Worm (Caenorhabditis elegans) whole organism, late embryonic: ENCODE data around the gene idpp-8.

ENCODE experiments used
- C38D4.7 ChIP-seq: fragments of 200-800 bp; sonication (Bioruptor generic); optimal IDR thresholded peaks from 2 replicates; lab custom pipeline; 2018; ENCODE audit warnings: mild to moderate bottlenecking, missing genetic modification characterization, moderate library complexity, missing compliant biosample characterization
- K02D7.2 ChIP-seq: sonication (generic microtip); optimal IDR thresholded peaks from 2 replicates; lab custom pipeline; 2017; ENCODE audit warnings: mild to moderate bottlenecking, missing genetic modification characterization, missing compliant biosample characterization
- K09A11.1 ChIP-seq: sonication (generic microtip); optimal IDR thresholded peaks from 2 replicates; lab custom pipeline; 2017; ENCODE audit warnings: antibody characterized with exemption, mild to moderate bottlenecking, missing genetic modification characterization, missing compliant biosample characterization; ENCODE audit not compliant: insufficient read depth
- T23F11.4 ChIP-seq: fragments of 200-800 bp; sonication (Bioruptor generic); optimal IDR thresholded peaks from 2 replicates; lab custom pipeline; 2018; ENCODE audit warnings: mild to moderate bottlenecking, missing genetic modification characterization, missing compliant biosample characterization
- Y22D7AL.16 ChIP-seq: sonication (generic microtip); optimal IDR thresholded peaks from 2 replicates; lab custom pipeline; 2016; ENCODE audit warnings: missing genetic modification characterization, missing compliant biosample characterization
- ceh-14 ChIP-seq: sonication (generic microtip); optimal IDR thresholded peaks from 2 replicates; lab custom pipeline; 2016; ENCODE audit warnings: missing genotype, missing genetic modification characterization, missing compliant biosample characterization
- ceh-18 ChIP-seq: sonication (generic microtip); optimal IDR thresholded peaks from 2 replicates; lab custom pipeline; 2016; ENCODE audit warnings: missing genetic modification characterization, missing compliant biosample characterization
- ceh-19 ChIP-seq: fragments of 200-800 bp; sonication (Bioruptor generic); optimal IDR thresholded peaks from 2 replicates; lab custom pipeline; 2018; ENCODE audit warnings: mild to moderate bottlenecking, missing genetic modification characterization, missing compliant biosample characterization
- ceh-2 ChIP-seq: sonication (generic microtip); optimal IDR thresholded peaks from 2 replicates; lab custom pipeline; 2016; ENCODE audit warnings: missing genotype, missing genetic modification characterization, missing compliant biosample characterization
- ceh-22 ChIP-seq: sonication (generic microtip); optimal IDR thresholded peaks from 2 replicates; lab custom pipeline; 2017; ENCODE audit warnings: missing biosample characterization, missing genetic modification characterization
- ceh-24 ChIP-seq: sonication (generic microtip); optimal IDR thresholded peaks from 2 replicates; lab custom pipeline; 2016; ENCODE audit warnings: mild to moderate bottlenecking, missing genetic modification characterization, missing compliant biosample characterization
- ceh-30 ChIP-seq: fragments of 150-350 bp; optimal IDR thresholded peaks from 2 replicates; lab custom pipeline; 2014; ENCODE audit warnings: missing biosample characterization, missing genetic modification characterization
- ceh-31 ChIP-seq: sonication (generic microtip); optimal IDR thresholded peaks from 2 replicates; lab custom pipeline; 2016; ENCODE audit warnings: missing genetic modification characterization, missing compliant biosample characterization
- ceh-34 ChIP-seq: sonication (generic microtip); optimal IDR thresholded peaks from 2 replicates; lab custom pipeline; 2016; ENCODE audit warnings: mild to moderate bottlenecking, missing genetic modification characterization, missing compliant biosample characterization
- ceh-45 ChIP-seq: fragments of 200-800 bp; sonication (Bioruptor generic); IDR thresholded peaks from 2 replicates; pipeline ENCODE4 v1.3.6; 2022; ENCODE audit warnings: missing genetic modification reagents, missing genetic modification characterization, missing compliant biosample characterization
- ceh-48 ChIP-seq: sonication (generic microtip); optimal IDR thresholded peaks from 2 replicates; lab custom pipeline; 2016; ENCODE audit warnings: missing genetic modification characterization, inconsistent platforms, missing compliant biosample characterization
- ceh-6 ChIP-seq: fragments of 200-800 bp; sonication (Bioruptor generic); optimal IDR thresholded peaks from 2 replicates; lab custom pipeline; 2018; ENCODE audit warnings: mild to moderate bottlenecking, missing genetic modification characterization, missing compliant biosample characterization
- ceh-9 ChIP-seq: sonication (generic microtip); optimal IDR thresholded peaks from 2 replicates; lab custom pipeline; 2016; ENCODE audit warnings: mild to moderate bottlenecking, missing genetic modification characterization, inconsistent platforms, missing compliant biosample characterization
- che-1 ChIP-seq: sonication (generic microtip); optimal IDR thresholded peaks from 2 replicates; lab custom pipeline; 2016; ENCODE audit warnings: mild to moderate bottlenecking, missing genetic modification characterization, missing compliant biosample characterization
- dmd-4 ChIP-seq: sonication (generic microtip); optimal IDR thresholded peaks from 2 replicates; lab custom pipeline; 2016; ENCODE audit warnings: borderline replicate concordance, missing genetic modification characterization, missing compliant biosample characterization
- ets-4 ChIP-seq: sonication (generic microtip); optimal IDR thresholded peaks from 2 replicates; lab custom pipeline; 2016; ENCODE audit warnings: missing genetic modification characterization, missing compliant biosample characterization
- fax-1 ChIP-seq: sonication (generic microtip); optimal IDR thresholded peaks from 2 replicates; lab custom pipeline; 2016; ENCODE audit warnings: missing genotype, missing genetic modification characterization, missing compliant biosample characterization
- fkh-10 ChIP-seq: fragments of 150-350 bp; optimal IDR thresholded peaks from 2 replicates; lab custom pipeline; 2014; ENCODE audit warnings: missing biosample characterization, missing genetic modification reagents, missing genetic modification characterization
- gmeb-2 ChIP-seq: sonication (generic microtip); optimal IDR thresholded peaks from 2 replicates; lab custom pipeline; 2016; ENCODE audit warnings: missing genetic modification characterization, inconsistent platforms, missing compliant biosample characterization
- hlh-15 ChIP-seq: sonication (generic microtip); optimal IDR thresholded peaks from 2 replicates; lab custom pipeline; 2016; ENCODE audit warnings: missing genetic modification characterization, missing compliant biosample characterization
- lin-11 ChIP-seq: fragments of 200-800 bp; sonication (Bioruptor generic); optimal IDR thresholded peaks from 2 replicates; lab custom pipeline; 2018; ENCODE audit warnings: mild to moderate bottlenecking, missing genetic modification characterization, missing compliant biosample characterization
- madf-2 ChIP-seq: sonication (generic microtip); optimal IDR thresholded peaks from 2 replicates; lab custom pipeline; 2017; ENCODE audit warnings: missing genetic modification characterization, missing compliant biosample characterization
- nfya-1 ChIP-seq: sonication (generic microtip); optimal IDR thresholded peaks from 2 replicates; lab custom pipeline; 2017; ENCODE audit warnings: missing genetic modification characterization, mild to moderate bottlenecking, missing compliant biosample characterization, antibody characterized with exemption, moderate library complexity
- odd-2 ChIP-seq: sonication (generic microtip); optimal IDR thresholded peaks from 2 replicates; lab custom pipeline; 2017; ENCODE audit warnings: antibody characterized with exemption, mild to moderate bottlenecking, missing genetic modification characterization, missing compliant biosample characterization
- pat-9 ChIP-seq: fragments of 200-800 bp; sonication (Bioruptor generic); optimal IDR thresholded peaks from 2 replicates; lab custom pipeline; 2018; ENCODE audit warnings: mild to moderate bottlenecking, missing genetic modification characterization, moderate library complexity, missing compliant biosample characterization
- pax-1 ChIP-seq: fragments of 150-350 bp; optimal IDR thresholded peaks from 2 replicates; lab custom pipeline; 2014; ENCODE audit warnings: missing biosample characterization, missing genetic modification characterization
- pha-2 ChIP-seq: sonication (generic microtip); optimal IDR thresholded peaks from 2 replicates; lab custom pipeline; 2017; ENCODE audit warnings: mild to moderate bottlenecking, missing genetic modification characterization, missing compliant biosample characterization
- pha-4 ChIP-seq: fragments of 150-350 bp; optimal IDR thresholded peaks from 2 replicates; lab custom pipeline; 2018; ENCODE audit warnings: missing biosample characterization, missing genetic modification reagents, missing genetic modification characterization
- sdc-2 ChIP-seq: sonication (generic microtip); optimal IDR thresholded peaks from 2 replicates; lab custom pipeline; 2016; ENCODE audit warnings: missing genotype, missing genetic modification characterization, missing compliant biosample characterization
- sox-2 ChIP-seq: fragments of 200-800 bp; sonication (Bioruptor generic); IDR thresholded peaks from 2 replicates; pipeline ENCODE4 v1.3.6; 2022; ENCODE audit warnings: missing genetic modification reagents, missing genetic modification characterization, missing compliant biosample characterization
- sox-4 ChIP-seq: sonication (generic microtip); optimal IDR thresholded peaks from 2 replicates; lab custom pipeline; 2017; ENCODE audit warnings: mild to moderate bottlenecking, missing genetic modification characterization, inconsistent platforms, missing compliant biosample characterization
- tbx-2 ChIP-seq: sonication (generic microtip); optimal IDR thresholded peaks from 2 replicates; lab custom pipeline; 2016; ENCODE audit warnings: missing genetic modification characterization, missing compliant biosample characterization
- ttx-3 ChIP-seq: sonication (generic microtip); optimal IDR thresholded peaks from 2 replicates; lab custom pipeline; 2016; ENCODE audit warnings: missing genetic modification reagents, missing genetic modification characterization, missing compliant biosample characterization
- unc-42 ChIP-seq: sonication (generic microtip); optimal IDR thresholded peaks from 2 replicates; lab custom pipeline; 2016; ENCODE audit warnings: missing genotype, missing genetic modification characterization, missing compliant biosample characterization
- unc-86 ChIP-seq: sonication (generic microtip); optimal IDR thresholded peaks from 2 replicates; lab custom pipeline; 2016; ENCODE audit warnings: missing genetic modification characterization, missing compliant biosample characterization
- zip-5 ChIP-seq: sonication (generic microtip); optimal IDR thresholded peaks from 2 replicates; lab custom pipeline; 2016; ENCODE audit warnings: missing genetic modification characterization, missing compliant biosample characterization
- ztf-16 ChIP-seq: sonication (generic microtip); optimal IDR thresholded peaks from 2 replicates; lab custom pipeline; 2017; ENCODE audit warnings: missing genetic modification characterization, missing compliant biosample characterization

idpp-8 gene

ce11 chrII:10302646-10303045, 12.7 kb upstream of the idpp-8 start, which contains the start of gene clpp-1:
clpp-1 (minus strand) TSS chrII:10302842.
- TF ChIP-seq ttx-3 (tag; lab: Kevin White, UChicago) (no peak), pha-4 (tag; lab: Kevin White, UChicago) (no peak), ceh-30 (tag; lab: Kevin White, UChicago) (no peak), T23F11.4 (no peak)
- TF ChIP-seq, all 69 proteins: peak for 0

DNA sequence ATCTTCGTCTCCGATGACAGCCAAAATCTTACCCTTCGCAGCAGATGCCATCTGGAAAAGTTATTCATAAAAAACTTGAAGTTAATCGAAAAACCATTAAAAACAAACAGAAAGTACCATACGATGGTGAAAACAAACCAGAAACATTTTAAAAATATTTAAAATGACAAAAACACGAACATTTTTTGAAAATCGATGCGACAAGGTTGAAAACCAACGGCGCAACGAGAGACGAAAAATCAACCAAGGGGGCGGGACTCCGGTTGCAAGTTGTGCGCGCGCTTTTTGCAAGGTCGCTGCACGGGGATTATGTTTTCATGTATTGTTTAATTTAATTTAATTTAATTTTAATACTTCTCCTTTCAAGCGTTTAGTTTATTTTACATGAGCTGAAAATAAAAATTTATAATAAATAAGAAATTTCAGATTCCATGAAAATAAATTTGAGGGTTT, 11.7 kb upstream of the idpp-8 start, which contains the start of gene vha-9:
TSS of gene vha-9 (minus strand) at position 51 of the 453 bp plus-strand sequence.
- TF ChIP-seq unc-86 (tag; lab: Kevin White, UChicago): peak; percentile 2
- peak; percentile 51 for TF ChIP-seq ceh-14
- peak; percentile 22 for TF ChIP-seq lin-11 (tag; lab: Kevin White, UChicago)
- TF ChIP-seq ceh-2 (tag; lab: Kevin White, UChicago): peak; percentile 17
- TF ChIP-seq unc-42: peak; percentile 78
- TF ChIP-seq nfya-1 (tag; lab: Kevin White, UChicago): peak; percentile 51
- TF ChIP-seq sox-2 (GFP tag; lab: Robert Waterston, UW): no peak
- TF ChIP-seq pax-1 (tag; lab: Kevin White, UChicago): peak; percentile 12
- no peak for TF ChIP-seq ceh-18 (tag; lab: Kevin White, UChicago)
- TF ChIP-seq C38D4.7 (GFP tag; lab: Kevin White, UChicago): no peak
- TF ChIP-seq ceh-48 (tag; lab: Kevin White, UChicago): peak; percentile 31
- peak; percentile 5 for TF ChIP-seq fax-1 (tag; lab: Kevin White, UChicago)
- TF ChIP-seq ztf-16 (tag; lab: Kevin White, UChicago): peak; percentile 7
- no peak for TF ChIP-seq che-1 (tag; lab: Kevin White, UChicago)
- peak; percentile 51 for TF ChIP-seq ceh-31 (tag; lab: Kevin White, UChicago)
- no peak for TF ChIP-seq ceh-19 (GFP tag; lab: Kevin White, UChicago)
- peak; percentile 25 for TF ChIP-seq gmeb-2 (tag; lab: Kevin White, UChicago)

DNA sequence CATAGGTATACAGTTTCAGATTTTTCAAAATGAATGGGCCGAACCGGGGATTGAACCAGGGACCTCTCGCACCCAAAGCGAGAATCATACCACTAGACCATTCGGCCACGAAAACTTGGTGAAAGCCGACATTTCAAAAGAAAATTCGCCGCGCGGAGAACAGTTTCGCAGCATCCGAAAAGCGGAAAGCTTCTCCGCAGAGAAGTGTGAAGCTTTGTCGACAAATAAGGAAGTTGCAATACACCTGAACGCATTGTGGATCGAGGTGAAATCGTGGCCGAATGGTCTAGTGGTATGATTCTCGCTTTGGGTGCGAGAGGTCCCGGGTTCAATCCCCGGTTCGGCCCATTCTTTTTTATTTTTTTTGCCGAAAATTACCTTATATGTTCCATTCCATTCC, 10.6 kb upstream of the idpp-8 start:
- TF ChIP-seq ceh-45 (0 out of 2 replicates have a peak, but pooled peaks have one; percentile 8), gmeb-2 (tag; lab: Kevin White, UChicago) (peak; percentile 5)

- TF ChIP-seq ceh-22 (tag; lab: Kevin White, UChicago): no peak
- TF ChIP-seq fkh-10: no peak
- TF ChIP-seq ceh-6 (GFP tag; lab: Kevin White, UChicago): no peak
- TF ChIP-seq lin-11 (tag; lab: Kevin White, UChicago): no peak
- no peak for TF ChIP-seq dmd-4
- TF ChIP-seq ztf-16 (tag; lab: Kevin White, UChicago): no peak
- no peak for TF ChIP-seq ceh-24 (tag; lab: Kevin White, UChicago)
- TF ChIP-seq sox-4: no peak
Observed at ce11 chrII:10308726-10309125, 6.6 kb upstream of the idpp-8 start, which contains the start of gene gcy-4. gcy-4 (minus strand) TSS chrII:10308826.

- TF ChIP-seq K09A11.1 (tag; lab: Kevin White, UChicago): no peak
- no peak for TF ChIP-seq odd-2
- no peak for TF ChIP-seq hlh-15 (tag; lab: Kevin White, UChicago)
- TF ChIP-seq Y22D7AL.16: no peak
Observed at ce11 chrII:10309337-10309736, 6.0 kb upstream of the idpp-8 start, which contains the start of gene ZK970.8. ZK970.8 (plus strand) TSS chrII:10309637.

- TF ChIP-seq tbx-2 (tag; lab: Kevin White, UChicago) (no peak), ceh-9 (tag; lab: Kevin White, UChicago) (no peak), zip-5 (tag; lab: Kevin White, UChicago) (no peak), odd-2 (no peak), ceh-34 (no peak), pha-2 (tag; lab: Kevin White, UChicago) (no peak), pat-9 (no peak), sox-4 (no peak), sdc-2 (tag; lab: Kevin White, UChicago) (no peak), madf-2 (tag; lab: Kevin White, UChicago) (no peak), T23F11.4 (no peak), ceh-14 (no peak), ceh-22 (tag; lab: Kevin White, UChicago) (no peak), ceh-6 (GFP tag; lab: Kevin White, UChicago) (no peak), K02D7.2 (tag; lab: Kevin White, UChicago) (no peak), ceh-31 (tag; lab: Kevin White, UChicago) (no peak), ets-4 (no peak), ceh-30 (tag; lab: Kevin White, UChicago) (no peak), pha-4 (tag; lab: Kevin White, UChicago) (no peak)
Observed at ce11 chrII:10311973-10312372, 3.4 kb upstream of the idpp-8 start, which contains the start of gene srlf-34. srlf-34 (plus strand) TSS chrII:10312293.
